Fruit fly (Drosophila melanogaster): ENCODE results near the gene Mcm2.

- TF ChIP-seq odd (GFP tag; optimal IDR thresholded peaks at IDR 0.05) = no peak
- TF ChIP-seq emc (GFP tag; optimal IDR thresholded peaks at IDR 0.05) = no peak
- TF ChIP-seq Jarid2 (GFP tag; optimal IDR thresholded peaks at IDR 0.05) = no peak
- TF ChIP-seq Doc3 (GFP tag; IDR thresholded peaks at IDR 0.05; ENCODE audit: partially characterized antibody) = no peak
- TF ChIP-seq CG6813 (GFP tag; optimal IDR thresholded peaks at IDR 0.05) = no peak
- TF ChIP-seq CG4282 (GFP tag; optimal IDR thresholded peaks at IDR 0.05) = no peak
- TF ChIP-seq kay (GFP tag; optimal IDR thresholded peaks at IDR 0.05) = no peak
These were observed 24.0 kb downstream of the Mcm2 start for dm6 chr3R:8288790-8289189.

Data from whole organism, embryonic.